Fruit fly (Drosophila melanogaster): Measurements from ENCODE around the gene cwo.

cwo gene

dm6 chr3R:10433408-10433980, 45.4 kb downstream of the cwo start:
- no peak for TF ChIP-seq fru (GFP tag; optimal IDR thresholded peaks at IDR 0.05)
- TF ChIP-seq OdsH (GFP tag; optimal IDR thresholded peaks at IDR 0.05): no peak
- TF ChIP-seq br (GFP tag; optimal IDR thresholded peaks at IDR 0.05): no peak
- TF ChIP-seq Dfd (GFP tag; optimal IDR thresholded peaks at IDR 0.05): peak; percentile 61
- TF ChIP-seq Sp1 (GFP tag; optimal IDR thresholded peaks at IDR 0.05): no peak
- TF ChIP-seq sage (GFP tag; optimal IDR thresholded peaks at IDR 0.05): no peak
- no peak for TF ChIP-seq Dif (GFP tag; optimal IDR thresholded peaks at IDR 0.05; ENCODE audit: partially characterized antibody)
- no peak for TF ChIP-seq dl (GFP tag; optimal IDR thresholded peaks at IDR 0.05; ENCODE audit: insufficient read depth in 1 of 2, partially characterized antibody in 2 of 2)
- TF ChIP-seq Hr83 (GFP tag; optimal IDR thresholded peaks at IDR 0.05; ENCODE audit: poor library complexity, severe bottlenecking): no peak

- TF ChIP-seq fru (GFP tag; optimal IDR thresholded peaks at IDR 0.05) (no peak), CrebA (GFP tag; optimal IDR thresholded peaks at IDR 0.05; ENCODE audit: borderline replicate concordance) (peak; percentile 53)
Measured at dm6 chr3R:10434489-10434888, 46.4 kb downstream of the cwo start, which contains the start of gene Cyp12e1. TSS of gene Cyp12e1 (plus strand) at chr3R:10434789.

DNA sequence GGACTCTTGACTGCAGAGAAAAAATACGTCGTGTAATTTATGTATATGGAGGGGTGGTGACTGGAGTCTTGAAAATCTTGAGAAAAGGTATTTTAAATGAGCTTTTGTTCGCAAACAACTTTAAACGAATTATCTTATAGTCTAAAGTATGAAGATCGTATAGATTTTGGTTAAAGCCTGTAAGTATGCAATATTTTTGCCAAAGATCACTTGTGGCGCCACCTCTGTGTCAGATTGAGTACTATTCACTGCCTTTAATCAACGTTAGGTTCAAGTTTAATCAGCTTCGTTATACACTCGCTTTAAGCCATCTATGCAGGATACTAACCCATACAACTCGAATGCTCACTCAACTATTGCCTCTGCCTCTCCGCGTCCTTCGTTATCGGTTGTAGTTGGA, 48.9 kb downstream of the cwo start:
- TF ChIP-seq br (GFP tag; optimal IDR thresholded peaks at IDR 0.05) (no peak), dl (GFP tag; optimal IDR thresholded peaks at IDR 0.05; ENCODE audit: insufficient read depth in 1 of 2, partially characterized antibody in 2 of 2) (no peak), Myc (optimal IDR thresholded peaks at IDR 0.05) (peak; percentile 52), dsf (GFP tag; optimal IDR thresholded peaks at IDR 0.05; ENCODE audit: borderline replicate concordance) (no peak), lola (GFP tag; optimal IDR thresholded peaks at IDR 0.05) (no peak)

DNA sequence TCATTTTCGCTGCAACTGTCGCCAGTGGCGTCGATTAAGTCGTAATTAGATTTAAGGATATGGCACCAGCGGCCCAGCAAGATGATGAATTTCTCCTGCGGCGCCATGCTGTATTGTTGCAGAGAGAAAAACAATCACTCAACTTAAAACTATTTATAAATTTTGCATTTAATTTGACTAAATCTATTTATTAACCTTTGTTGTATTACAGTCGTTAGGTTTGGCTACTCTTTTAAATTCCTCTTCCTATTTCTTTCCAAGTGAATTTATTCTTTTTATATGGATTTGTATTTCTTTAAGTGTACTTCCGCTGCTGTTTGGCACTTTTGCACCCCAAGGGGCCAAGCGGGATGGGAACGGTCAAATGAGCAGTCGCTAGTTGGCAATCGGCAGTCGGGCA, 60.9 kb downstream of the cwo start:
- no peak for TF ChIP-seq Abd-B (GFP tag; optimal IDR thresholded peaks at IDR 0.05)
- TF ChIP-seq foxo (GFP tag; optimal IDR thresholded peaks at IDR 0.05): peak in 1 of 2 experiments; percentile 26

All from whole organism, wandering third instar larva.